Fruit fly (Drosophila melanogaster): ENCODE data around the gene Dhc98D.
A peak's percentile ranks its signal among the peaks of the same experiment; 100 is the strongest.

- TF ChIP-seq esn (GFP tag; optimal IDR thresholded peaks at IDR 0.05) (peak; percentile 36), svp (GFP tag) (peak; percentile 73), CG34406 (GFP tag; optimal IDR thresholded peaks at IDR 0.05) (no peak), pdm3 (GFP tag; optimal IDR thresholded peaks at IDR 0.05) (no peak), CG3919 (GFP tag; optimal IDR thresholded peaks at IDR 0.05) (no peak), CG8119 (GFP tag; IDR thresholded peaks at IDR 0.05) (no peak), CG10669 (GFP tag; optimal IDR thresholded peaks at IDR 0.05) (no peak), CG1621 (tag; optimal IDR thresholded peaks at IDR 0.05) (no peak), Hr39 (GFP tag; optimal IDR thresholded peaks at IDR 0.05) (no peak), CG32006 (GFP tag; optimal IDR thresholded peaks at IDR 0.05) (no peak), cyc (GFP tag; optimal IDR thresholded peaks at IDR 0.05) (no peak), CG6808 (GFP tag; optimal IDR thresholded peaks at IDR 0.05) (no peak), vri (GFP tag; optimal IDR thresholded peaks at IDR 0.05) (no peak), net (GFP tag; optimal IDR thresholded peaks at IDR 0.05) (no peak)
These were observed 50.0 kb downstream of the Dhc98D start for dm6 chr3R:28536794-28537193.
